Worm (Caenorhabditis elegans) whole organism, L4 larva: Measurements from ENCODE around the gene F36D3.1.
A peak's percentile ranks its signal among the peaks of the same experiment; 100 is the strongest.

Source experiments
- D1046.2 ChIP-seq: fragments of 200-800 bp; sonication (Bioruptor generic); IDR thresholded peaks from 2 replicates; pipeline ENCODE4 v1.3.6; 2022; ENCODE audit warnings: missing genetic modification characterization, missing compliant biosample characterization
- ZK337.2 ChIP-seq: fragments of 200-800 bp; sonication (Bioruptor generic); IDR thresholded peaks from 2 replicates; pipeline ENCODE4 v1.3.6; 2022; ENCODE audit warnings: missing genetic modification reagents, missing genetic modification characterization, missing compliant biosample characterization
- ama-1 ChIP-seq: fragments of 150-350 bp; optimal IDR thresholded peaks from 2 replicates; lab custom pipeline; 2014; ENCODE audit warnings: inconsistent platforms, mixed read lengths
- ces-1 ChIP-seq: fragments of 150-350 bp; sonication (generic microtip); optimal IDR thresholded peaks from 4 replicates; lab custom pipeline; 2014; ENCODE audit warnings: missing biosample characterization, missing genetic modification reagents, missing genetic modification characterization
- daf-16 ChIP-seq, 3 experiments: sonication (generic microtip); optimal IDR thresholded peaks; 2 replicates each; lab custom pipeline; 2016 to 2017; ENCODE audit warnings: missing genetic modification characterization in 3 of 3, missing genetic modification reagents in 3 of 3, mild to moderate bottlenecking in 2 of 3, missing compliant biosample characterization in 2 of 3, missing biosample characterization in 1 of 3, moderate library complexity in 1 of 3
- daf-19 ChIP-seq: fragments of 200-800 bp; sonication (Bioruptor generic); conservative IDR thresholded peaks from 2 replicates; pipeline ENCODE4 v1.3.6; 2022; ENCODE audit warnings: missing genetic modification characterization, missing compliant biosample characterization
- dmd-6 ChIP-seq: fragments of 200-800 bp; sonication (Bioruptor generic); IDR thresholded peaks from 2 replicates; pipeline ENCODE4 v1.3.6; 2022; ENCODE audit warnings: missing genetic modification reagents, missing genetic modification characterization, missing compliant biosample characterization
- dmd-8 ChIP-seq: fragments of 200-800 bp; sonication (Bioruptor generic); IDR thresholded peaks from 2 replicates; pipeline ENCODE4 v1.3.6; 2022; ENCODE audit warnings: missing genetic modification characterization, missing compliant biosample characterization
- dpl-1 ChIP-seq: fragments of 150-350 bp; optimal IDR thresholded peaks from 2 replicates; lab custom pipeline; 2014; ENCODE audit warnings: missing biosample characterization, missing genetic modification reagents, missing genetic modification characterization
- egl-43 ChIP-seq: fragments of 200-800 bp; sonication (Bioruptor generic); IDR thresholded peaks from 2 replicates; pipeline ENCODE4 v1.3.6; 2022; ENCODE audit warnings: missing genetic modification reagents, missing genetic modification characterization, missing compliant biosample characterization
- hlh-30 ChIP-seq: sonication (generic microtip); optimal IDR thresholded peaks from 2 replicates; lab custom pipeline; 2017; ENCODE audit warnings: antibody characterized with exemption, mild to moderate bottlenecking, missing genetic modification characterization, missing compliant biosample characterization; ENCODE audit not compliant: insufficient read depth
- hmg-1.1 ChIP-seq: fragments of 200-800 bp; sonication (Bioruptor generic); IDR thresholded peaks from 2 replicates; pipeline ENCODE4 v1.3.6; 2022; ENCODE audit warnings: missing genetic modification reagents, missing genetic modification characterization, missing compliant biosample characterization
- lim-7 ChIP-seq: fragments of 200-800 bp; sonication (Bioruptor generic); IDR thresholded peaks from 2 replicates; pipeline ENCODE4 v1.3.6; 2022; ENCODE audit warnings: missing genetic modification characterization, missing compliant biosample characterization
- lin-1 ChIP-seq: fragments of 200-800 bp; sonication (Bioruptor generic); IDR thresholded peaks from 2 replicates; pipeline ENCODE4 v1.3.6; 2022; ENCODE audit warnings: missing genetic modification reagents, missing genetic modification characterization, missing compliant biosample characterization
- mdl-1 ChIP-seq, 2 experiments: fragments of 150-350 bp in 1 of 2; sonication (generic microtip) in 1 of 2; optimal IDR thresholded peaks; 2 replicates each; lab custom pipeline; 2014 to 2017; ENCODE audit warnings: missing biosample characterization in 2 of 2, missing genetic modification characterization in 2 of 2
- mdt-29 ChIP-seq: fragments of 200-800 bp; sonication (Bioruptor generic); IDR thresholded peaks from 2 replicates; pipeline ENCODE4 v1.3.6; 2022; ENCODE audit warnings: missing genetic modification reagents, missing genetic modification characterization, missing compliant biosample characterization
- mep-1 ChIP-seq: fragments of 150-350 bp; sonication (generic microtip); optimal IDR thresholded peaks from 3 replicates; lab custom pipeline; 2014; ENCODE audit warnings: missing biosample characterization, missing genetic modification characterization
- mxl-2 ChIP-seq: fragments of 200-800 bp; sonication (Bioruptor generic); conservative IDR thresholded peaks from 2 replicates; pipeline ENCODE4 v1.3.6; 2022; ENCODE audit warnings: missing genetic modification reagents, missing genetic modification characterization, missing compliant biosample characterization
- nhr-11 ChIP-seq: fragments of 150-350 bp; optimal IDR thresholded peaks from 2 replicates; lab custom pipeline; 2014; ENCODE audit warnings: missing biosample characterization, missing genetic modification characterization
- nhr-237 ChIP-seq: sonication (generic microtip); optimal IDR thresholded peaks from 2 replicates; lab custom pipeline; 2017; ENCODE audit warnings: missing biosample characterization, missing genetic modification characterization
- nhr-28 ChIP-seq: fragments of 150-350 bp; optimal IDR thresholded peaks from 2 replicates; lab custom pipeline; 2014; ENCODE audit warnings: missing biosample characterization, missing genetic modification characterization
- nhr-6 ChIP-seq: fragments of 150-350 bp; optimal IDR thresholded peaks from 2 replicates; lab custom pipeline; 2014; ENCODE audit warnings: missing biosample characterization, missing genetic modification characterization
- nhr-77 ChIP-seq: fragments of 150-350 bp; optimal IDR thresholded peaks from 2 replicates; lab custom pipeline; 2014; ENCODE audit warnings: missing biosample characterization, missing genetic modification characterization
- php-3 ChIP-seq: fragments of 200-800 bp; sonication (Bioruptor generic); IDR thresholded peaks from 2 replicates; pipeline ENCODE4 v1.3.6; 2022; ENCODE audit warnings: missing genetic modification reagents, missing genetic modification characterization, missing compliant biosample characterization
- rbr-2 ChIP-seq: sonication (generic microtip); optimal IDR thresholded peaks from 2 replicates; lab custom pipeline; 2016; ENCODE audit warnings: missing genotype, missing genetic modification characterization, missing compliant biosample characterization
- set-16 ChIP-seq: fragments of 200-800 bp; sonication (Bioruptor generic); IDR thresholded peaks from 2 replicates; pipeline ENCODE4 v1.3.6; 2022; ENCODE audit warnings: missing genetic modification reagents, missing genetic modification characterization, missing compliant biosample characterization
- skn-1 ChIP-seq: fragments of 150-350 bp; optimal IDR thresholded peaks from 2 replicates; lab custom pipeline; 2014; ENCODE audit warnings: missing biosample characterization, missing genetic modification characterization
- snpc-4 ChIP-seq: fragments of 150-350 bp; optimal IDR thresholded peaks from 2 replicates; lab custom pipeline; 2014; ENCODE audit warnings: missing biosample characterization, missing genetic modification characterization
- spr-1 ChIP-seq: sonication (generic microtip); optimal IDR thresholded peaks from 2 replicates; lab custom pipeline; 2016; ENCODE audit warnings: mild to moderate bottlenecking, missing genetic modification characterization, missing compliant biosample characterization
- spr-3 ChIP-seq: fragments of 200-800 bp; sonication (Bioruptor generic); optimal IDR thresholded peaks from 2 replicates; lab custom pipeline; 2018; ENCODE audit warnings: mild to moderate bottlenecking, missing genetic modification characterization, missing compliant biosample characterization
- unc-39 ChIP-seq: sonication (generic microtip); optimal IDR thresholded peaks from 2 replicates; lab custom pipeline; 2017; ENCODE audit warnings: missing biosample characterization, missing genetic modification characterization
- unc-62 ChIP-seq, 3 experiments: fragments of 150-350 bp in 1 of 3; sonication (generic microtip); optimal IDR thresholded peaks in 2 of 3; peaks in 1 of 3; 1 replicate in 1 of 3; 2 replicates in 2 of 3; lab custom pipeline; 2014 to 2017; ENCODE audit warnings: missing biosample characterization in 3 of 3, missing genetic modification characterization in 3 of 3, missing genetic modification reagents in 3 of 3, missing genotype in 1 of 3
- vab-7 ChIP-seq: fragments of 200-800 bp; sonication (Bioruptor generic); IDR thresholded peaks from 2 replicates; pipeline ENCODE4 v1.3.6; 2022; ENCODE audit warnings: missing genetic modification reagents, missing genetic modification characterization, missing compliant biosample characterization
- zfp-3 ChIP-seq: fragments of 200-800 bp; sonication (Bioruptor generic); conservative IDR thresholded peaks from 2 replicates; pipeline ENCODE4 v1.3.6; 2022; ENCODE audit warnings: missing genetic modification reagents, missing genetic modification characterization, missing compliant biosample characterization
- zip-11 ChIP-seq: fragments of 200-800 bp; sonication (Bioruptor generic); IDR thresholded peaks from 2 replicates; pipeline ENCODE4 v1.3.6; 2022; ENCODE audit warnings: missing genetic modification characterization, missing compliant biosample characterization

Gene F36D3.1

ce11 chrV:16467840-16468239, 31.3 kb upstream of the F36D3.1 start, which contains the start of gene sru-44:
sru-44 (minus strand) TSS chrV:16467940.
- TF ChIP-seq daf-16 (GFP tag; optimal IDR thresholded peaks at IDR 0.05; lab: Kevin White, UChicago) = no peak
- no peak for TF ChIP-seq daf-16 (tag; optimal IDR thresholded peaks at IDR 0.05; lab: Kevin White, UChicago)
- TF ChIP-seq unc-62 (GFP tag; optimal IDR thresholded peaks at IDR 0.05 in 1 of 2; lab: Kevin White, UChicago) = peak in 1 of 2 experiments; percentile 28
- TF ChIP-seq unc-62 (tag; optimal IDR thresholded peaks at IDR 0.05; lab: Kevin White, UChicago) = no peak

- TF ChIP-seq nhr-6 (tag; lab: Kevin White, UChicago) (no peak), snpc-4 (tag; lab: Kevin White, UChicago) (no peak), unc-62 (GFP tag; optimal IDR thresholded peaks at IDR 0.05 in 1 of 2; lab: Kevin White, UChicago) (no peak), unc-62 (tag; optimal IDR thresholded peaks at IDR 0.05; lab: Kevin White, UChicago) (no peak)
Observed at ce11 chrV:16470916-16471315, 28.2 kb upstream of the F36D3.1 start, which contains the start of gene srh-138. srh-138 (minus strand) TSS chrV:16471016.

- TF ChIP-seq php-3 (GFP tag; lab: Robert Waterston, UW) (0 out of 2 replicates have a peak, but pooled peaks have one; percentile 19), mdt-29 (GFP tag; lab: Robert Waterston, UW) (no peak)
Observed at ce11 chrV:16471995-16472563, 27.1 kb upstream of the F36D3.1 start, which contains the start of gene srw-35. srw-35 (plus strand) TSS chrV:16472513.

- 0 out of 2 replicates have a peak, but pooled peaks have one; percentile 20 for TF ChIP-seq dmd-6
- TF ChIP-seq vab-7 = peak; percentile 41; the same call in 1 of the 2 replicates
- peak; percentile 59; the same call in 1 of the 2 replicates for TF ChIP-seq lim-7 (GFP tag; lab: Robert Waterston, UW)
Observed at ce11 chrV:16474686-16475085, 24.5 kb upstream of the F36D3.1 start.

ce11 chrV:16479275-16479674, 19.9 kb upstream of the F36D3.1 start, which contains the start of gene T08G3.11:
T08G3.11 (minus strand) TSS chrV:16479375.
- TF ChIP-seq unc-62 (GFP tag; optimal IDR thresholded peaks at IDR 0.05 in 1 of 2; lab: Kevin White, UChicago) (peak in 1 of 2 experiments; percentile 67), unc-62 (tag; optimal IDR thresholded peaks at IDR 0.05; lab: Kevin White, UChicago) (no peak), rbr-2 (tag; lab: Kevin White, UChicago) (no peak)

ce11 chrV:16480919-16481630, 18.1 kb upstream of the F36D3.1 start, which contains the start of the genes F57E7.4 and spig-6:
F57E7.4 (minus strand) TSS chrV:16481019.
spig-6 (plus strand) TSS chrV:16481580.
- TF ChIP-seq skn-1 (tag; lab: Kevin White, UChicago) (no peak), dmd-8 (no peak), dpl-1 (GFP tag; lab: Kevin White, UChicago) (no peak), spr-3 (GFP tag; lab: Kevin White, UChicago) (no peak), spr-1 (tag; lab: Kevin White, UChicago) (no peak), set-16 (GFP tag; lab: Robert Waterston, UW) (no peak), unc-62 (GFP tag; optimal IDR thresholded peaks at IDR 0.05 in 1 of 2; lab: Kevin White, UChicago) (peak in 1 of 2 experiments; percentile 68), unc-62 (tag; optimal IDR thresholded peaks at IDR 0.05; lab: Kevin White, UChicago) (no peak), unc-39 (tag; lab: Kevin White, UChicago) (no peak)

- no peak for TF ChIP-seq hmg-1.1 (GFP tag; lab: Robert Waterston, UW)
- TF ChIP-seq lin-1 (GFP tag; lab: Robert Waterston, UW) = no peak
- no peak for TF ChIP-seq daf-19
- TF ChIP-seq mxl-2 (GFP tag; lab: Robert Waterston, UW) = no peak
- TF ChIP-seq ama-1 (lab: Kevin White, UChicago) = no peak
- TF ChIP-seq nhr-11 (tag; lab: Kevin White, UChicago) = no peak
- TF ChIP-seq D1046.2 = no peak
- TF ChIP-seq nhr-77 (tag; lab: Kevin White, UChicago) = no peak
- TF ChIP-seq zfp-3 (GFP tag; lab: Robert Waterston, UW) = no peak
- TF ChIP-seq zip-11 = no peak
- TF ChIP-seq egl-43 (GFP tag; lab: Robert Waterston, UW) = no peak
- TF ChIP-seq ces-1 = no peak
- no peak for TF ChIP-seq mep-1 (tag; lab: Kevin White, UChicago)
- no peak for TF ChIP-seq nhr-28
- TF ChIP-seq hlh-30 (tag; lab: Kevin White, UChicago) = no peak
- no peak for TF ChIP-seq ZK337.2 (GFP tag; lab: Robert Waterston, UW)
- TF ChIP-seq mdl-1 (tag; optimal IDR thresholded peaks at IDR 0.05; lab: Kevin White, UChicago) = no peak
- TF ChIP-seq nhr-237 = no peak
Observed at ce11 chrV:16483044-16483443, 16.1 kb upstream of the F36D3.1 start, which contains the start of gene F57E7.2. F57E7.2 (minus strand) TSS chrV:16483144.
